Fruit fly (Drosophila melanogaster): ENCODE data around the gene PGRP-SB2.

Gene PGRP-SB2

DNA sequence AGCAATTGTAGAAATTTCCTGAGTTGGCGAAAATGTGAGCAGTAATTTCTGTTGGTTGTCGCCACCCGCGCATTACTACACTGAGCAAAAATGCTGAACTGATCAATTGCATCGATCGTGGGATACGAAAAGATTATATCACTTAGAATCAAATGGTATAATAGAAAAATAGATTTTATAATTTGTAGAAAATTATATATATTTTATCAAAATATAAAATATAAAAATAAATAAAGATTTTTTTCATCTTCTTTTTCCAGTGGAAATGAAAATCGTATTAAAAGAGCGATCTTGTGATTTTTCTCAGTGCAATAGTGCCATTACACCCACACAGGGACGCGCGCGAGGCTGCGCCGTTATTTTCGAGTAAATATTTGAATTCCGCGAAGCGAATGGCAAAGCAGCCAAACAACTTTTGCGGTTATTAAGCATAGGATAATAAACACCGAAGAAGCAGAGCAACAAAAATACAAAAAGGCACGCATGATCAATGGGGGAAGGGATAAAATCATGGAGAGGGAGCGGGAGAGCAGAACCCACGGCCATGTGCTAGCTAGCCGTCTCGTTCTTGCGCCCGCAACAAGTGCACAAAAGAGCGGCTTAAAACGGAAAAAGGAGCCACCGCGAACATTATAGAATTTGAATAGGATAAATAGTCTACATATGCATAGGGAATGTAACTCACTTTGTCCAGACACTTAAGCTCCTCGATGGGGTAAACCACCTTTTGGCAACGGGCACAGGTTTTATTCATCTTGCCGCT lies 15.9 kb upstream of the PGRP-SB2 start (continued):
- TF ChIP-seq CkIIα-i1 (GFP tag; IDR thresholded peaks at IDR 0.05) (no peak), br (optimal IDR thresholded peaks at IDR 0.05) (no peak), onecut (GFP tag; IDR thresholded peaks at IDR 0.05) (no peak), CG13296 (GFP tag; optimal IDR thresholded peaks at IDR 0.05) (peak; percentile 6), CG17359 (tag; optimal IDR thresholded peaks at IDR 0.05) (peak; percentile 66), CG9215 (GFP tag; IDR thresholded peaks at IDR 0.05) (peak; percentile 48; the same call in 1 of the 2 replicates), chinmo (GFP tag; IDR thresholded peaks at IDR 0.05; ENCODE audit: partially characterized antibody) (0 out of 4 replicates have a peak, but pooled peaks have one; percentile 46), gsb (GFP tag; IDR thresholded peaks at IDR 0.05) (0 out of 2 replicates have a peak, but pooled peaks have one; percentile 15), CG12659 (GFP tag; optimal IDR thresholded peaks at IDR 0.05) (peak; percentile 7), tin (GFP tag; optimal IDR thresholded peaks at IDR 0.05) (no peak), Sry-δ (GFP tag; optimal IDR thresholded peaks at IDR 0.05) (no peak), trem (tag; optimal IDR thresholded peaks at IDR 0.05) (no peak), CG14710 (tag; optimal IDR thresholded peaks at IDR 0.05) (peak; percentile 19), CG1603 (tag; optimal IDR thresholded peaks at IDR 0.05) (no peak), Neu2 (GFP tag; optimal IDR thresholded peaks at IDR 0.05; ENCODE audit: borderline replicate concordance) (no peak), HLH54F (GFP tag; optimal IDR thresholded peaks at IDR 0.05) (no peak), zen (tag; optimal IDR thresholded peaks at IDR 0.05) (peak; percentile 33), CG6254 (GFP tag; optimal IDR thresholded peaks at IDR 0.05) (no peak), CG8089 (GFP tag; optimal IDR thresholded peaks at IDR 0.05) (no peak), Doc3 (GFP tag; IDR thresholded peaks at IDR 0.05; ENCODE audit: partially characterized antibody) (no peak), CG18599 (GFP tag; optimal IDR thresholded peaks at IDR 0.05) (peak; percentile 74), Hmx (GFP tag; optimal IDR thresholded peaks at IDR 0.05) (no peak), CG6683 (GFP tag; optimal IDR thresholded peaks at IDR 0.05) (peak; percentile 28), seq (GFP tag; IDR thresholded peaks at IDR 0.05) (no peak), CG15696 (tag; optimal IDR thresholded peaks at IDR 0.05) (peak; percentile 55), dm (GFP tag; optimal IDR thresholded peaks at IDR 0.05) (peak; percentile 48), bsh (GFP tag; optimal IDR thresholded peaks at IDR 0.05) (peak in 1 of 2 experiments; percentile 20), mam (GFP tag; optimal IDR thresholded peaks at IDR 0.05) (no peak), CG1832 (GFP tag; optimal IDR thresholded peaks at IDR 0.05) (peak; percentile 75), CG31365 (tag; optimal IDR thresholded peaks at IDR 0.05) (no peak), PHDP (tag; optimal IDR thresholded peaks at IDR 0.05) (peak; percentile 29), her (GFP tag; optimal IDR thresholded peaks at IDR 0.05) (no peak), CTCF (GFP tag; optimal IDR thresholded peaks at IDR 0.05) (no peak), Rx (GFP tag; IDR thresholded peaks at IDR 0.05) (no peak), run (tag; optimal IDR thresholded peaks at IDR 0.05) (no peak), GATAe (GFP tag; conservative IDR thresholded peaks at IDR 0.05) (no peak), lov (optimal IDR thresholded peaks at IDR 0.05) (no peak), lov (GFP tag; IDR thresholded peaks at IDR 0.05) (no peak), CG5245 (GFP tag; optimal IDR thresholded peaks at IDR 0.05) (no peak), Ada2b (GFP tag; IDR thresholded peaks at IDR 0.05) (peak; percentile 43), dmrt11E (tag; optimal IDR thresholded peaks at IDR 0.05) (peak; percentile 42), gt (GFP tag; IDR thresholded peaks at IDR 0.05) (no peak), wdn (GFP tag; IDR thresholded peaks at IDR 0.05) (no peak), CoRest (tag; optimal IDR thresholded peaks at IDR 0.05) (peak; percentile 32), CG17361 (GFP tag; IDR thresholded peaks at IDR 0.05) (peak; percentile 46), Sox102F (GFP tag; optimal IDR thresholded peaks at IDR 0.05) (peak; percentile 12), Ptx1 (GFP tag; IDR thresholded peaks at IDR 0.05) (peak; percentile 72), CG12219 (GFP tag; optimal IDR thresholded peaks at IDR 0.05) (no peak), Dref (GFP tag; IDR thresholded peaks at IDR 0.05) (no peak), CG6854 (GFP tag; optimal IDR thresholded peaks at IDR 0.05) (no peak)
